Worm (Caenorhabditis elegans): ENCODE data around the gene F12A10.8.

DNA sequence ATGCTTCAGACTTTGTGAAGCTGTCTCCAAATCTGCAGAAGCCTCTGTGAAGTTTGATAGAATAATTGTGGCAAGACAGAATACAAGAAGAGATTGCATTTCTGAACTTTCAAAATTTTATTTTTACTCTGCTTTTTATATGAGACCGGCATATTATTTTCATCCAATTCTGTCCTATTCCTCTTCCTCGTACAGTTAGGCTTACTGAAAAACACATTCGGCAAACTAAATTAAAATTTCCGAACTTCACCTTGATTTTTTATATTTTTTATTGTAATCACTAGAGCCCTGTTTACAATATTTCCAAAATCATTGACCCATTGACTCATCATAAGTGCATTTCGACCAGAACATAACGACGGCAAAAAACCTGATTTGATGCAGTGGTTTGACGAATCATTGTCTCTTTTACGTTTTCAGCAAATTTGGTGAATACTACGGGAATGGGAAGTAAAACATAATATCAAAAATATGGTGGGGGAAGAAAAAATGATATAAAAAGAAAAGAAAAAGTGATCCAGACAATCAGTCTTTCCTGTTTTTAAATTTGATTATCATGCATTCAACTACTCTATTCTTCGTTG lies 2.6 kb downstream of the F12A10.8 start, which contains the start of the genes suex-1 and F12A10.9:
- TF ChIP-seq W03F9.2 (tag; optimal IDR thresholded peaks at IDR 0.05): no peak
- TF ChIP-seq dao-5 (tag; optimal IDR thresholded peaks at IDR 0.05): no peak
